Worm (Caenorhabditis elegans): Measurements from ENCODE around the gene H38K22.7.

Gene H38K22.7

ce11 chrIII:4284732-4285165 is 36.8 kb upstream of the H38K22.7 start:
- no peak for TF ChIP-seq fkh-10 (GFP tag; optimal IDR thresholded peaks at IDR 0.05)
- peak; percentile 29 for TF ChIP-seq pax-3 (tag; optimal IDR thresholded peaks at IDR 0.05)
- TF ChIP-seq zag-1 (tag; optimal IDR thresholded peaks at IDR 0.05), result no peak
- no peak for TF ChIP-seq nhr-11 (tag; optimal IDR thresholded peaks at IDR 0.05)
- TF ChIP-seq pqm-1 (tag; optimal IDR thresholded peaks at IDR 0.05), result no peak
- TF ChIP-seq blmp-1 (tag; optimal IDR thresholded peaks at IDR 0.05), result peak; percentile 89
- no peak for TF ChIP-seq ama-1 (optimal IDR thresholded peaks at IDR 0.05)
- TF ChIP-seq lin-39 (tag; optimal IDR thresholded peaks at IDR 0.05), result no peak
- peak; percentile 57 for TF ChIP-seq rnt-1 (tag; optimal IDR thresholded peaks at IDR 0.05)
- peak; percentile 31 for TF ChIP-seq C04F5.9 (tag; optimal IDR thresholded peaks at IDR 0.05)
- TF ChIP-seq isw-1 (GFP tag; IDR thresholded peaks at IDR 0.05), result no peak; the same call in 1 of the 2 replicates
- no peak for TF ChIP-seq ztf-11 (tag; optimal IDR thresholded peaks at IDR 0.05)
- TF ChIP-seq dpl-1 (GFP tag; optimal IDR thresholded peaks at IDR 0.05), result peak; percentile 51 to 59 (median 57)
- peak; percentile 75 for TF ChIP-seq skn-1 (tag; optimal IDR thresholded peaks at IDR 0.05)
- peak; percentile 75 for TF ChIP-seq efl-3 (GFP tag; optimal IDR thresholded peaks at IDR 0.05)
- peak; percentile 59 for TF ChIP-seq nhr-237 (tag; optimal IDR thresholded peaks at IDR 0.05)
- no peak for TF ChIP-seq ceh-8 (GFP tag; optimal IDR thresholded peaks at IDR 0.05)
- TF ChIP-seq snu-23 (GFP tag; optimal IDR thresholded peaks at IDR 0.05), result peak; percentile 94
- TF ChIP-seq ets-5 (GFP tag; IDR thresholded peaks at IDR 0.05), result no peak
- TF ChIP-seq fkh-4 (tag; optimal IDR thresholded peaks at IDR 0.05; ENCODE audit: borderline replicate concordance), result no peak
- TF ChIP-seq dsc-1 (tag; optimal IDR thresholded peaks at IDR 0.05), result no peak
- peak in 1 of 2 experiments; percentile 13 for TF ChIP-seq egl-27 (tag; optimal IDR thresholded peaks at IDR 0.05)
- TF ChIP-seq lin-35 (GFP tag; optimal IDR thresholded peaks at IDR 0.05), result peak; percentile 44 to 81
- TF ChIP-seq elt-2 (tag; optimal IDR thresholded peaks at IDR 0.05), result peak; percentile 76
- TF ChIP-seq nhr-77 (tag; optimal IDR thresholded peaks at IDR 0.05), result peak; percentile 77
- TF ChIP-seq mab-9 (GFP tag; IDR thresholded peaks at IDR 0.05), result no peak
- TF ChIP-seq ceh-88 (GFP tag; IDR thresholded peaks at IDR 0.05), result peak; percentile 58
- peak; percentile 41 for TF ChIP-seq F16B12.6 (tag; optimal IDR thresholded peaks at IDR 0.05)
- peak; percentile 100 for TF ChIP-seq nhr-85 (tag)
- no peak for TF ChIP-seq unc-62 (GFP tag; optimal IDR thresholded peaks at IDR 0.05)
- peak; percentile 75 to 91 for TF ChIP-seq lsy-2 (tag; optimal IDR thresholded peaks at IDR 0.05)
- TF ChIP-seq vab-15 (tag; optimal IDR thresholded peaks at IDR 0.05), result no peak
- TF ChIP-seq nhr-84 (tag; optimal IDR thresholded peaks at IDR 0.05), result no peak
- no peak for TF ChIP-seq unc-130 (tag; optimal IDR thresholded peaks at IDR 0.05)
- peak; percentile 72 for TF ChIP-seq jun-1 (tag; optimal IDR thresholded peaks at IDR 0.05)
- peak; percentile 63 for TF ChIP-seq C16A3.4 (tag; optimal IDR thresholded peaks at IDR 0.05)
- TF ChIP-seq ceh-63 (GFP tag; optimal IDR thresholded peaks at IDR 0.05), result no peak
- TF ChIP-seq ceh-90 (tag; optimal IDR thresholded peaks at IDR 0.05), result no peak
- no peak for TF ChIP-seq sptf-1 (tag; optimal IDR thresholded peaks at IDR 0.05)
- TF ChIP-seq nhr-90 (tag; optimal IDR thresholded peaks at IDR 0.05; ENCODE audit: poor library complexity), result peak; percentile 93
- no peak for TF ChIP-seq nhr-12 (tag; optimal IDR thresholded peaks at IDR 0.05)
- TF ChIP-seq lir-3 (tag; optimal IDR thresholded peaks at IDR 0.05; ENCODE audit: poor library complexity), result peak; percentile 23
- peak; percentile 30 for TF ChIP-seq fos-1 (tag; optimal IDR thresholded peaks at IDR 0.05)
- TF ChIP-seq Y116A8C.19 (tag; optimal IDR thresholded peaks at IDR 0.05; ENCODE audit: borderline replicate concordance), result no peak
- no peak for TF ChIP-seq ces-1 (GFP tag; optimal IDR thresholded peaks at IDR 0.05)
- TF ChIP-seq sup-37 (GFP tag; optimal IDR thresholded peaks at IDR 0.05), result peak; percentile 83
- TF ChIP-seq mef-2 (tag; optimal IDR thresholded peaks at IDR 0.05), result no peak
- no peak for TF ChIP-seq aha-1 (tag; optimal IDR thresholded peaks at IDR 0.05)
- TF ChIP-seq unc-86 (tag; optimal IDR thresholded peaks at IDR 0.05), result no peak
- no peak for TF ChIP-seq nhr-28 (tag; optimal IDR thresholded peaks at IDR 0.05)
- TF ChIP-seq aly-2 (tag; optimal IDR thresholded peaks at IDR 0.05), result peak; percentile 9
- peak; percentile 68 for TF ChIP-seq ztf-4 (tag; optimal IDR thresholded peaks at IDR 0.05)
- no peak for TF ChIP-seq unc-30 (tag; optimal IDR thresholded peaks at IDR 0.05)
- TF ChIP-seq zip-4 (GFP tag; optimal IDR thresholded peaks at IDR 0.05), result peak; percentile 39
